Worm (Caenorhabditis elegans): ENCODE measurements around the gene cbp-2.

ce11 chrIII:9878828-9879227 is 44.1 kb upstream of the cbp-2 start, which contains the start of gene ZK757.2:
- TF ChIP-seq nhr-67 (tag; optimal IDR thresholded peaks at IDR 0.05) (no peak), ama-1 (optimal IDR thresholded peaks at IDR 0.05) (no peak), nhr-77 (tag; optimal IDR thresholded peaks at IDR 0.05) (no peak), jun-1 (tag; optimal IDR thresholded peaks at IDR 0.05) (no peak), ceh-82 (tag; optimal IDR thresholded peaks at IDR 0.05) (no peak), nhr-237 (tag; optimal IDR thresholded peaks at IDR 0.05) (no peak), unc-39 (tag; optimal IDR thresholded peaks at IDR 0.05) (no peak)

Data from whole organism, L3 larva.